Worm (Caenorhabditis elegans): Measurements from ENCODE around the gene prp-8.

ce11 chrIII:8201760-8202159 lies 37.6 kb downstream of the prp-8 start:
- no peak for TF ChIP-seq tab-1 (GFP tag; IDR thresholded peaks at IDR 0.05)
- no peak for TF ChIP-seq flt-1 (GFP tag; IDR thresholded peaks at IDR 0.05)
- TF ChIP-seq ref-1 (GFP tag; conservative IDR thresholded peaks at IDR 0.05), result no peak
- TF ChIP-seq T22C8.4 (GFP tag; IDR thresholded peaks at IDR 0.05), result no peak
- no peak for TF ChIP-seq ztf-29 (GFP tag; IDR thresholded peaks at IDR 0.05)
